Fruit fly (Drosophila melanogaster): ENCODE data around the gene br.

Gene br

dm6 chrX:1627588-1627987 lies 52.7 kb downstream of the br start:
- TF ChIP-seq cnc (optimal IDR thresholded peaks at IDR 0.05) = no peak
- TF ChIP-seq CG14711 (tag; optimal IDR thresholded peaks at IDR 0.05) = no peak
- no peak for TF ChIP-seq CG11617 (GFP tag; optimal IDR thresholded peaks at IDR 0.05)
- no peak for TF ChIP-seq Mnt (GFP tag; optimal IDR thresholded peaks at IDR 0.05)
- TF ChIP-seq CG12768 (GFP tag; optimal IDR thresholded peaks at IDR 0.05) = no peak
- TF ChIP-seq CG33017 (tag; optimal IDR thresholded peaks at IDR 0.05) = no peak
- TF ChIP-seq kay (GFP tag; ENCODE audit: borderline replicate concordance) = no peak
- TF ChIP-seq cic (GFP tag; optimal IDR thresholded peaks at IDR 0.05) = no peak
- TF ChIP-seq CG1620 (GFP tag; optimal IDR thresholded peaks at IDR 0.05) = no peak
- TF ChIP-seq CG5204 (GFP tag; optimal IDR thresholded peaks at IDR 0.05) = no peak
- no peak for TF ChIP-seq pad (GFP tag; optimal IDR thresholded peaks at IDR 0.05)
- no peak for TF ChIP-seq Crg-1 (GFP tag; optimal IDR thresholded peaks at IDR 0.05)
- no peak for TF ChIP-seq Clk (GFP tag; optimal IDR thresholded peaks at IDR 0.05)

dm6 chrX:1643640-1644039 lies 68.7 kb downstream of the br start:
- no peak for TF ChIP-seq tj (GFP tag; optimal IDR thresholded peaks at IDR 0.05)
- TF ChIP-seq CG7101 (tag; optimal IDR thresholded peaks at IDR 0.05) = no peak
- no peak for TF ChIP-seq CG1620 (GFP tag; optimal IDR thresholded peaks at IDR 0.05)
- TF ChIP-seq toe (GFP tag; optimal IDR thresholded peaks at IDR 0.05) = no peak
- no peak for TF ChIP-seq bab1 (GFP tag; optimal IDR thresholded peaks at IDR 0.05)
- TF ChIP-seq cnc (optimal IDR thresholded peaks at IDR 0.05) = no peak
- TF ChIP-seq Hr96 (GFP tag; optimal IDR thresholded peaks at IDR 0.05) = no peak
- no peak for TF ChIP-seq CG14711 (tag; optimal IDR thresholded peaks at IDR 0.05)
- no peak for TF ChIP-seq CG12768 (GFP tag; optimal IDR thresholded peaks at IDR 0.05)
- TF ChIP-seq Mnt (GFP tag; optimal IDR thresholded peaks at IDR 0.05) = no peak
- no peak for TF ChIP-seq pad (GFP tag; optimal IDR thresholded peaks at IDR 0.05)

- TF ChIP-seq cnc (optimal IDR thresholded peaks at IDR 0.05) (no peak), CG11617 (GFP tag; optimal IDR thresholded peaks at IDR 0.05) (no peak), toe (GFP tag; optimal IDR thresholded peaks at IDR 0.05) (no peak), ovo (GFP tag; optimal IDR thresholded peaks at IDR 0.05) (no peak), CG33017 (tag; optimal IDR thresholded peaks at IDR 0.05) (no peak), tj (GFP tag; optimal IDR thresholded peaks at IDR 0.05) (no peak), Hr96 (GFP tag; optimal IDR thresholded peaks at IDR 0.05) (no peak), pad (GFP tag; optimal IDR thresholded peaks at IDR 0.05) (no peak), Crg-1 (GFP tag; optimal IDR thresholded peaks at IDR 0.05) (no peak), Clk (GFP tag; optimal IDR thresholded peaks at IDR 0.05) (no peak), cic (GFP tag; optimal IDR thresholded peaks at IDR 0.05) (no peak), CG5204 (GFP tag; optimal IDR thresholded peaks at IDR 0.05) (no peak), CG7045 (GFP tag; optimal IDR thresholded peaks at IDR 0.05) (no peak)
Observed at dm6 chrX:1647876-1648275, 72.9 kb downstream of the br start.

- TF ChIP-seq bab1 (GFP tag; optimal IDR thresholded peaks at IDR 0.05) (no peak), cic (GFP tag; optimal IDR thresholded peaks at IDR 0.05) (no peak), CG7045 (GFP tag; optimal IDR thresholded peaks at IDR 0.05) (no peak), CG5204 (GFP tag; optimal IDR thresholded peaks at IDR 0.05) (no peak), CG12768 (GFP tag; optimal IDR thresholded peaks at IDR 0.05) (no peak), CG1620 (GFP tag; optimal IDR thresholded peaks at IDR 0.05) (no peak), ovo (GFP tag; optimal IDR thresholded peaks at IDR 0.05) (no peak), Clk (GFP tag; optimal IDR thresholded peaks at IDR 0.05) (no peak), toe (GFP tag; optimal IDR thresholded peaks at IDR 0.05) (no peak), kay (GFP tag; ENCODE audit: borderline replicate concordance) (no peak), Mnt (GFP tag; optimal IDR thresholded peaks at IDR 0.05) (no peak), cnc (optimal IDR thresholded peaks at IDR 0.05) (no peak), CG14711 (tag; optimal IDR thresholded peaks at IDR 0.05) (no peak), pad (GFP tag; optimal IDR thresholded peaks at IDR 0.05) (no peak), CG11617 (GFP tag; optimal IDR thresholded peaks at IDR 0.05) (no peak), Crg-1 (GFP tag; optimal IDR thresholded peaks at IDR 0.05) (no peak), Hr96 (GFP tag; optimal IDR thresholded peaks at IDR 0.05) (no peak), CG33017 (tag; optimal IDR thresholded peaks at IDR 0.05) (no peak), tj (GFP tag; optimal IDR thresholded peaks at IDR 0.05) (no peak), CG7101 (tag; optimal IDR thresholded peaks at IDR 0.05) (no peak)
Observed at dm6 chrX:1660269-1660668, 85.3 kb downstream of the br start.

dm6 chrX:1664836-1665235 lies 89.9 kb downstream of the br start, which contains the start of gene dor:
TSS of gene dor (plus strand) at chrX:1665052.
- TF ChIP-seq CG1620 (GFP tag; optimal IDR thresholded peaks at IDR 0.05) (no peak), Crg-1 (GFP tag; optimal IDR thresholded peaks at IDR 0.05) (no peak), bab1 (GFP tag; optimal IDR thresholded peaks at IDR 0.05) (peak; percentile 24), pad (GFP tag; optimal IDR thresholded peaks at IDR 0.05) (no peak), Clk (GFP tag; optimal IDR thresholded peaks at IDR 0.05) (no peak)

- TF ChIP-seq cic (GFP tag; optimal IDR thresholded peaks at IDR 0.05) (no peak), Clk (GFP tag; optimal IDR thresholded peaks at IDR 0.05) (no peak), ovo (GFP tag; optimal IDR thresholded peaks at IDR 0.05) (no peak), toe (GFP tag; optimal IDR thresholded peaks at IDR 0.05) (no peak), CG14711 (tag; optimal IDR thresholded peaks at IDR 0.05) (no peak), bab1 (GFP tag; optimal IDR thresholded peaks at IDR 0.05) (no peak), cnc (optimal IDR thresholded peaks at IDR 0.05) (no peak), pad (GFP tag; optimal IDR thresholded peaks at IDR 0.05) (no peak), kay (GFP tag; ENCODE audit: borderline replicate concordance) (no peak), CG1620 (GFP tag; optimal IDR thresholded peaks at IDR 0.05) (no peak)
Observed at dm6 chrX:1668688-1669087, 93.8 kb downstream of the br start, which contains the start of gene Mur2B. TSS of gene Mur2B (minus strand) at chrX:1668788.

dm6 chrX:1669214-1669613 lies 94.3 kb downstream of the br start, which contains the start of the genes CG3740 and hfw:
TSS of gene CG3740 (minus strand) at chrX:1669297.
TSS of gene hfw (plus strand) at chrX:1669570.
- TF ChIP-seq tj (GFP tag; optimal IDR thresholded peaks at IDR 0.05) (peak; percentile 19), Crg-1 (GFP tag; optimal IDR thresholded peaks at IDR 0.05) (peak; percentile 10), CG14711 (tag; optimal IDR thresholded peaks at IDR 0.05) (peak; percentile 70), pad (GFP tag; optimal IDR thresholded peaks at IDR 0.05) (peak; percentile 45), CG7045 (GFP tag; optimal IDR thresholded peaks at IDR 0.05) (peak; percentile 13), Hr96 (GFP tag; optimal IDR thresholded peaks at IDR 0.05) (peak; percentile 13), CG33017 (tag; optimal IDR thresholded peaks at IDR 0.05) (peak; percentile 51), CG7101 (tag; optimal IDR thresholded peaks at IDR 0.05) (peak; percentile 80), Mnt (GFP tag; optimal IDR thresholded peaks at IDR 0.05) (peak; percentile 48), kay (GFP tag; ENCODE audit: borderline replicate concordance) (no peak), CG12768 (GFP tag; optimal IDR thresholded peaks at IDR 0.05) (peak; percentile 29), CG11617 (GFP tag; optimal IDR thresholded peaks at IDR 0.05) (peak; percentile 62), cnc (optimal IDR thresholded peaks at IDR 0.05) (no peak), cic (GFP tag; optimal IDR thresholded peaks at IDR 0.05) (no peak), toe (GFP tag; optimal IDR thresholded peaks at IDR 0.05) (peak; percentile 27), Clk (GFP tag; optimal IDR thresholded peaks at IDR 0.05) (no peak), CG1620 (GFP tag; optimal IDR thresholded peaks at IDR 0.05) (peak; percentile 50), ovo (GFP tag; optimal IDR thresholded peaks at IDR 0.05) (peak; percentile 32), CG5204 (GFP tag; optimal IDR thresholded peaks at IDR 0.05) (no peak), bab1 (GFP tag; optimal IDR thresholded peaks at IDR 0.05) (peak; percentile 82)
